Fruit fly (Drosophila melanogaster): ENCODE results near the gene Set8.

Set8 gene

dm6 chr3R:14298078-14298896 lies 17.6 kb upstream of the Set8 start (continued):
- TF ChIP-seq chm (GFP tag; IDR thresholded peaks at IDR 0.05) = peak; percentile 58; the same call in 1 of the 2 replicates
- TF ChIP-seq eve (GFP tag; optimal IDR thresholded peaks at IDR 0.05) = no peak
- no peak for TF ChIP-seq klu (GFP tag; IDR thresholded peaks at IDR 0.05)
- TF ChIP-seq CG18476 (GFP tag; optimal IDR thresholded peaks at IDR 0.05) = no peak
- TF ChIP-seq bcd (GFP tag; optimal IDR thresholded peaks at IDR 0.05) = no peak
- TF ChIP-seq CG7928 (GFP tag; optimal IDR thresholded peaks at IDR 0.05) = no peak
- no peak for TF ChIP-seq phol (tag; optimal IDR thresholded peaks at IDR 0.05)
- TF ChIP-seq grn (GFP tag; optimal IDR thresholded peaks at IDR 0.05) = no peak
- no peak for TF ChIP-seq CG12236 (GFP tag; optimal IDR thresholded peaks at IDR 0.05)
- TF ChIP-seq CG9797 (GFP tag; optimal IDR thresholded peaks at IDR 0.05) = peak; percentile 32
- TF ChIP-seq CG12769 (tag; optimal IDR thresholded peaks at IDR 0.05) = peak; percentile 2
- TF ChIP-seq CG8089 (GFP tag; optimal IDR thresholded peaks at IDR 0.05) = no peak
- TF ChIP-seq CG14710 (tag; optimal IDR thresholded peaks at IDR 0.05) = peak; percentile 40
- TF ChIP-seq CG18262 (tag; optimal IDR thresholded peaks at IDR 0.05) = no peak
- no peak for TF ChIP-seq CG4707 (GFP tag; optimal IDR thresholded peaks at IDR 0.05)
- peak; percentile 18 for TF ChIP-seq CG33557 (GFP tag; optimal IDR thresholded peaks at IDR 0.05)
- TF ChIP-seq CG13287 (GFP tag; IDR thresholded peaks at IDR 0.05; ENCODE audit: partially characterized antibody) = 0 out of 2 replicates have a peak, but pooled peaks have one; percentile 23
- peak; percentile 39 to 46 for TF ChIP-seq Trl (optimal IDR thresholded peaks at IDR 0.05)
- TF ChIP-seq Trl (GFP tag; optimal IDR thresholded peaks at IDR 0.05) = no peak
- TF ChIP-seq CG10267 (tag; optimal IDR thresholded peaks at IDR 0.05) = peak; percentile 17
- TF ChIP-seq MBD-R2 (GFP tag; IDR thresholded peaks at IDR 0.05) = peak; percentile 46; the same call in 1 of the 2 replicates
- TF ChIP-seq kah (GFP tag; optimal IDR thresholded peaks at IDR 0.05) = no peak
- TF ChIP-seq CG13123 (GFP tag; optimal IDR thresholded peaks at IDR 0.05) = no peak
- no peak for TF ChIP-seq bigmax (GFP tag; optimal IDR thresholded peaks at IDR 0.05)
- no peak for TF ChIP-seq CG7372 (GFP tag; IDR thresholded peaks at IDR 0.05)
- TF ChIP-seq row (GFP tag; IDR thresholded peaks at IDR 0.05) = no peak
- TF ChIP-seq twi (tag; optimal IDR thresholded peaks at IDR 0.05) = no peak
- TF ChIP-seq CG14014 (GFP tag; IDR thresholded peaks at IDR 0.05) = no peak
- TF ChIP-seq gcm (GFP tag; optimal IDR thresholded peaks at IDR 0.05) = no peak
- TF ChIP-seq crp (GFP tag; optimal IDR thresholded peaks at IDR 0.05) = no peak
- TF ChIP-seq YL-1 (GFP tag; optimal IDR thresholded peaks at IDR 0.05) = peak; percentile 41
- no peak for TF ChIP-seq Meics (GFP tag; optimal IDR thresholded peaks at IDR 0.05)
- no peak for TF ChIP-seq CG14860 (GFP tag; IDR thresholded peaks at IDR 0.05; ENCODE audit: partially characterized antibody)
- TF ChIP-seq CG15011 (GFP tag; optimal IDR thresholded peaks at IDR 0.05) = no peak
- TF ChIP-seq stwl (tag; optimal IDR thresholded peaks at IDR 0.05) = peak; percentile 18
- no peak for TF ChIP-seq odd (GFP tag; optimal IDR thresholded peaks at IDR 0.05)
- TF ChIP-seq insv (GFP tag; optimal IDR thresholded peaks at IDR 0.05) = peak in 1 of 2 experiments; percentile 36
- no peak for TF ChIP-seq sc (optimal IDR thresholded peaks at IDR 0.05)
- no peak for TF ChIP-seq sc (GFP tag; optimal IDR thresholded peaks at IDR 0.05)
- peak; percentile 30 for TF ChIP-seq Myb (GFP tag; optimal IDR thresholded peaks at IDR 0.05)
- TF ChIP-seq gsb (GFP tag; IDR thresholded peaks at IDR 0.05) = no peak
- TF ChIP-seq nom (GFP tag; optimal IDR thresholded peaks at IDR 0.05) = peak; percentile 56
- TF ChIP-seq al (GFP tag; IDR thresholded peaks at IDR 0.05) = no peak
- no peak for TF ChIP-seq corto (GFP tag; optimal IDR thresholded peaks at IDR 0.05)
- no peak for TF ChIP-seq CG3281 (GFP tag; optimal IDR thresholded peaks at IDR 0.05)
- no peak for TF ChIP-seq Mad (GFP tag; optimal IDR thresholded peaks at IDR 0.05)
- peak; percentile 82 for TF ChIP-seq CG4617 (GFP tag; optimal IDR thresholded peaks at IDR 0.05; ENCODE audit: borderline replicate concordance)
- TF ChIP-seq CG2875 (GFP tag; optimal IDR thresholded peaks at IDR 0.05) = no peak
- peak; percentile 93 for TF ChIP-seq E2f2 (GFP tag; IDR thresholded peaks at IDR 0.05)

Data from whole organism, embryonic.